Fruit fly (Drosophila melanogaster): Measurements from ENCODE around the gene CG1907.
A peak's percentile ranks its signal among the peaks of the same experiment; 100 is the strongest.

The CG1907 gene

dm6 chr3R:29620712-29621479 lies 2.0 kb downstream of the CG1907 start (continued):
- TF ChIP-seq p53 (GFP tag; optimal IDR thresholded peaks at IDR 0.05) (no peak), sens-2 (GFP tag; IDR thresholded peaks at IDR 0.05) (peak; percentile 26; the same call in 1 of the 2 replicates), CG31224 (GFP tag; IDR thresholded peaks at IDR 0.05) (0 out of 2 replicates have a peak, but pooled peaks have one; percentile 17), ab (GFP tag; optimal IDR thresholded peaks at IDR 0.05) (no peak), wdn (GFP tag; IDR thresholded peaks at IDR 0.05) (no peak), jumu (GFP tag; optimal IDR thresholded peaks at IDR 0.05) (no peak), lilli (GFP tag; optimal IDR thresholded peaks at IDR 0.05) (no peak), Myb (GFP tag; optimal IDR thresholded peaks at IDR 0.05) (no peak), tup (GFP tag; optimal IDR thresholded peaks at IDR 0.05) (no peak), CG10209 (GFP tag; optimal IDR thresholded peaks at IDR 0.05) (no peak), ranshi (GFP tag; IDR thresholded peaks at IDR 0.05) (no peak), CG15269 (tag; optimal IDR thresholded peaks at IDR 0.05) (no peak), Mrtf (GFP tag; IDR thresholded peaks at IDR 0.05) (no peak), tio (GFP tag; optimal IDR thresholded peaks at IDR 0.05) (no peak), CG32767 (GFP tag; IDR thresholded peaks at IDR 0.05) (no peak), CG31388 (GFP tag; optimal IDR thresholded peaks at IDR 0.05) (no peak), Awh (GFP tag; IDR thresholded peaks at IDR 0.05) (no peak), HLH4C (GFP tag; IDR thresholded peaks at IDR 0.05; ENCODE audit: partially characterized antibody) (no peak), amos (GFP tag; IDR thresholded peaks at IDR 0.05; ENCODE audit: partially characterized antibody) (no peak), twi (tag; optimal IDR thresholded peaks at IDR 0.05) (peak; percentile 34), Hr51 (GFP tag; optimal IDR thresholded peaks at IDR 0.05) (peak in 1 of 2 experiments; percentile 9), br (optimal IDR thresholded peaks at IDR 0.05) (no peak), Kr (GFP tag; optimal IDR thresholded peaks at IDR 0.05) (no peak), CG14441 (GFP tag; IDR thresholded peaks at IDR 0.05) (no peak), Ets65A (GFP tag) (no peak), chm (GFP tag; IDR thresholded peaks at IDR 0.05) (no peak), aop (GFP tag; IDR thresholded peaks at IDR 0.05) (no peak), CG1647 (GFP tag; optimal IDR thresholded peaks at IDR 0.05) (no peak), pum (GFP tag; optimal IDR thresholded peaks at IDR 0.05) (no peak), sob (GFP tag; IDR thresholded peaks at IDR 0.05) (0 out of 2 replicates have a peak, but pooled peaks have one; percentile 27), CG4282 (GFP tag; optimal IDR thresholded peaks at IDR 0.05) (no peak), exex (tag; optimal IDR thresholded peaks at IDR 0.05) (peak; percentile 89), CG6791 (GFP tag; IDR thresholded peaks at IDR 0.05; ENCODE audit: partially characterized antibody) (no peak), CG10543 (GFP tag; optimal IDR thresholded peaks at IDR 0.05) (peak; percentile 70), dmrt99B (tag; optimal IDR thresholded peaks at IDR 0.05) (no peak), Nf-YB (GFP tag; optimal IDR thresholded peaks at IDR 0.05) (no peak), CG10274 (GFP tag; optimal IDR thresholded peaks at IDR 0.05) (no peak), GATAe (GFP tag; conservative IDR thresholded peaks at IDR 0.05) (peak; percentile 87), CG9215 (GFP tag; IDR thresholded peaks at IDR 0.05) (no peak), CG11085 (GFP tag; IDR thresholded peaks at IDR 0.05) (no peak), CG2199 (GFP tag; IDR thresholded peaks at IDR 0.05) (no peak), slou (GFP tag; optimal IDR thresholded peaks at IDR 0.05) (no peak), Taf1 (GFP tag; IDR thresholded peaks at IDR 0.05) (no peak), sisA (GFP tag; IDR thresholded peaks at IDR 0.05) (no peak), az2 (GFP tag; optimal IDR thresholded peaks at IDR 0.05) (no peak), CG18619 (GFP tag; optimal IDR thresholded peaks at IDR 0.05) (no peak), CG10366 (GFP tag; IDR thresholded peaks at IDR 0.05) (no peak), toy (GFP tag; IDR thresholded peaks at IDR 0.05) (no peak), pzg (GFP tag; optimal IDR thresholded peaks at IDR 0.05) (no peak), peb (GFP tag; IDR thresholded peaks at IDR 0.05) (no peak), Adf1 (GFP tag; IDR thresholded peaks at IDR 0.05) (no peak)
